Fruit fly (Drosophila melanogaster) whole organism, embryonic: Measurements from ENCODE around the gene AGO2.

ENCODE experiments used
- Aef1 ChIP-seq: fragments of 200-800 bp; sonication (Bioruptor generic); IDR thresholded peaks from 3 replicates; pipeline ENCODE4 v1.3.6; 2022; ENCODE audit warnings: missing biosample characterization, missing genetic modification characterization
- C15 ChIP-seq: fragments of 200-800 bp; sonication (Bioruptor generic); IDR thresholded peaks from 3 replicates; pipeline ENCODE4 v1.3.6; 2022; ENCODE audit warnings: missing biosample characterization, missing genetic modification characterization
- CG10209 ChIP-seq: fragments of 200-800 bp; sonication (Bioruptor generic); optimal IDR thresholded peaks from 3 replicates; lab custom pipeline; 2017; ENCODE audit warnings: missing biosample characterization, mild to moderate bottlenecking, missing genetic modification characterization, missing genetic modification reagents
- CG10543 ChIP-seq: fragments of 200-800 bp; sonication (Bioruptor generic); optimal IDR thresholded peaks from 3 replicates; lab custom pipeline; 2017; ENCODE audit warnings: missing biosample characterization, mild to moderate bottlenecking, missing genetic modification characterization, moderate library complexity
- CG12155 ChIP-seq: fragments of 200-800 bp; sonication (Bioruptor generic); optimal IDR thresholded peaks from 3 replicates; lab custom pipeline; 2016; ENCODE audit warnings: missing biosample characterization, missing genetic modification characterization
- CG13123 ChIP-seq: fragments of 200-800 bp; sonication (Bioruptor generic); optimal IDR thresholded peaks from 2 replicates; lab custom pipeline; 2016; ENCODE audit warnings: missing biosample characterization, missing genetic modification characterization
- CG13775 ChIP-seq: fragments of 200-800 bp; sonication (Bioruptor generic); optimal IDR thresholded peaks from 3 replicates; lab custom pipeline; 2017; ENCODE audit warnings: missing biosample characterization, mild to moderate bottlenecking, missing genetic modification characterization
- CG17612 ChIP-seq: fragments of 200-800 bp; sonication (Bioruptor generic); IDR thresholded peaks from 2 replicates; pipeline ENCODE4 v1.3.6; 2022; ENCODE audit warnings: missing biosample characterization, missing genetic modification characterization
- CG18599 ChIP-seq: fragments of 200-800 bp; sonication (Bioruptor generic); optimal IDR thresholded peaks from 3 replicates; lab custom pipeline; 2017; ENCODE audit warnings: missing biosample characterization, missing genetic modification characterization, mild to moderate bottlenecking, moderate library complexity, missing genetic modification reagents
- CG3065 ChIP-seq: fragments of 200-800 bp; sonication (Bioruptor generic); optimal IDR thresholded peaks from 2 replicates; lab custom pipeline; 2016; ENCODE audit warnings: missing biosample characterization, missing genetic modification characterization
- CG34224 ChIP-seq: fragments of 200-800 bp; sonication (Bioruptor generic); IDR thresholded peaks from 3 replicates; pipeline ENCODE4 v1.3.6; 2022; ENCODE audit warnings: missing biosample characterization, missing genetic modification characterization; ENCODE audit not compliant: partially characterized antibody
- CG5953 ChIP-seq: fragments of 200-800 bp; sonication (Bioruptor generic); IDR thresholded peaks from 2 replicates; pipeline ENCODE4 v1.3.6; 2022; ENCODE audit warnings: missing biosample characterization, missing genetic modification characterization
- CG7987 ChIP-seq: fragments of 200-800 bp; sonication (Bioruptor generic); optimal IDR thresholded peaks from 2 replicates; lab custom pipeline; 2018; ENCODE audit warnings: missing biosample characterization, mild to moderate bottlenecking, missing genetic modification characterization, moderate library complexity
- CG8290 ChIP-seq, 3 experiments: fragments of 200-800 bp; sonication (Bioruptor generic); optimal IDR thresholded peaks; 2 replicates each; lab custom pipeline; 2016 to 2019; ENCODE audit warnings: missing biosample characterization in 3 of 3, missing genetic modification characterization in 3 of 3, mild to moderate bottlenecking in 2 of 3, moderate library complexity in 1 of 3
- CHES-1-like ChIP-seq: fragments of 200-800 bp; sonication (Bioruptor generic); optimal IDR thresholded peaks from 2 replicates; lab custom pipeline; 2016; ENCODE audit warnings: missing biosample characterization, missing genetic modification characterization
- HLH4C ChIP-seq: fragments of 200-800 bp; sonication (Bioruptor generic); IDR thresholded peaks from 3 replicates; pipeline ENCODE4 v1.3.6; 2022; ENCODE audit warnings: missing biosample characterization, missing genetic modification characterization; ENCODE audit not compliant: partially characterized antibody
- HLH54F ChIP-seq: fragments of 200-800 bp; sonication (Bioruptor generic); optimal IDR thresholded peaks from 3 replicates; lab custom pipeline; 2016; ENCODE audit warnings: missing biosample characterization, missing genetic modification characterization
- HmgD ChIP-seq: fragments of 200-800 bp; sonication (Bioruptor generic); optimal IDR thresholded peaks from 3 replicates; lab custom pipeline; 2016; ENCODE audit warnings: missing biosample characterization, missing genetic modification characterization
- NFAT ChIP-seq: fragments of 200-800 bp; sonication (Bioruptor generic); IDR thresholded peaks from 2 replicates; pipeline ENCODE4 v1.3.6; 2022; ENCODE audit warnings: missing biosample characterization, missing genetic modification characterization
- NfI ChIP-seq: fragments of 200-800 bp; sonication (Bioruptor generic); optimal IDR thresholded peaks from 3 replicates; lab custom pipeline; 2018; ENCODE audit warnings: missing biosample characterization, mild to moderate bottlenecking, missing genetic modification characterization, moderate library complexity
- Stat92E ChIP-seq, 3 experiments: fragments of >200 bp in 2 of 3; fragments of 200-800 bp in 1 of 3; sonication (Bioruptor generic) in 1 of 3; optimal IDR thresholded peaks; 2 replicates each; lab custom pipeline; 2017 to 2019; ENCODE audit warnings: missing biosample characterization in 3 of 3, missing genetic modification characterization in 3 of 3, mild to moderate bottlenecking in 1 of 3, moderate library complexity in 1 of 3
- al ChIP-seq: fragments of 200-800 bp; sonication (Bioruptor generic); IDR thresholded peaks from 2 replicates; pipeline ENCODE4 v1.3.6; 2022; ENCODE audit warnings: missing biosample characterization, missing genetic modification characterization
- ap ChIP-seq: fragments of 200-800 bp; sonication (Bioruptor generic); IDR thresholded peaks from 2 replicates; pipeline ENCODE4 v1.3.6; 2022; ENCODE audit warnings: missing biosample characterization, missing genetic modification characterization
- bab2 ChIP-seq: fragments of 200-800 bp; sonication (Bioruptor generic); optimal IDR thresholded peaks from 2 replicates; lab custom pipeline; 2016; ENCODE audit warnings: missing biosample characterization, missing genetic modification characterization
- bigmax ChIP-seq: fragments of 200-800 bp; sonication (Bioruptor generic); optimal IDR thresholded peaks from 2 replicates; lab custom pipeline; 2018; ENCODE audit warnings: missing biosample characterization, mild to moderate bottlenecking, missing genetic modification characterization
- br ChIP-seq: fragments of >200 bp; optimal IDR thresholded peaks from 2 replicates; lab custom pipeline; 2017
- cas ChIP-seq: fragments of 200-800 bp; sonication (Bioruptor generic); IDR thresholded peaks from 2 replicates; pipeline ENCODE4 v1.3.6; 2022; ENCODE audit warnings: missing biosample characterization, missing genetic modification characterization
- crp ChIP-seq, 2 experiments: fragments of 200-800 bp; sonication (Bioruptor generic); optimal IDR thresholded peaks; 2 replicates in 1 of 2; 3 replicates in 1 of 2; lab custom pipeline; 2017; ENCODE audit warnings: missing biosample characterization in 2 of 2, missing genetic modification characterization in 2 of 2, mild to moderate bottlenecking in 1 of 2, moderate library complexity in 1 of 2
- hbn ChIP-seq: fragments of 200-800 bp; sonication (Bioruptor generic); IDR thresholded peaks from 2 replicates; pipeline ENCODE4 v1.3.6; 2022; ENCODE audit warnings: missing biosample characterization, missing genetic modification characterization; ENCODE audit not compliant: partially characterized antibody
- insv ChIP-seq, 2 experiments: fragments of 200-800 bp; sonication (Bioruptor generic); optimal IDR thresholded peaks; 3 replicates each; lab custom pipeline; 2016 to 2018; ENCODE audit warnings: missing biosample characterization in 2 of 2, missing genetic modification characterization in 2 of 2
- jumu ChIP-seq: fragments of 200-800 bp; sonication (Bioruptor generic); optimal IDR thresholded peaks from 3 replicates; lab custom pipeline; 2016; ENCODE audit warnings: missing biosample characterization, missing genetic modification characterization
- kah ChIP-seq: fragments of 200-800 bp; sonication (Bioruptor generic); optimal IDR thresholded peaks from 2 replicates; lab custom pipeline; 2018; ENCODE audit warnings: missing biosample characterization, mild to moderate bottlenecking, missing genetic modification characterization
- luna ChIP-seq: fragments of 200-800 bp; sonication (Bioruptor generic); optimal IDR thresholded peaks from 2 replicates; lab custom pipeline; 2016; ENCODE audit warnings: missing biosample characterization, missing genetic modification characterization
- mld ChIP-seq: fragments of 200-800 bp; sonication (Bioruptor generic); IDR thresholded peaks from 3 replicates; pipeline ENCODE4 v1.3.6; 2022; ENCODE audit warnings: missing biosample characterization, missing genetic modification characterization; ENCODE audit not compliant: partially characterized antibody
- nerfin-1 ChIP-seq: fragments of 200-800 bp; sonication (Bioruptor generic); optimal IDR thresholded peaks from 3 replicates; lab custom pipeline; 2019; ENCODE audit warnings: missing biosample characterization, mild to moderate bottlenecking, missing genetic modification characterization, moderate library complexity
- nom ChIP-seq: fragments of 200-800 bp; sonication (Bioruptor generic); optimal IDR thresholded peaks from 2 replicates; lab custom pipeline; 2017; ENCODE audit warnings: missing biosample characterization, missing genetic modification characterization, mild to moderate bottlenecking, moderate library complexity, missing genetic modification reagents
- odd ChIP-seq: fragments of 200-800 bp; sonication (Bioruptor generic); optimal IDR thresholded peaks from 2 replicates; lab custom pipeline; 2017; ENCODE audit warnings: missing biosample characterization, mild to moderate bottlenecking, missing genetic modification characterization
- pfk ChIP-seq: fragments of 200-800 bp; sonication (Bioruptor generic); optimal IDR thresholded peaks from 2 replicates; lab custom pipeline; 2018; ENCODE audit warnings: missing biosample characterization, mild to moderate bottlenecking, missing genetic modification characterization, moderate library complexity
- psq ChIP-seq: fragments of 200-800 bp; sonication (Bioruptor generic); optimal IDR thresholded peaks from 2 replicates; lab custom pipeline; 2017; ENCODE audit warnings: missing biosample characterization, missing genetic modification characterization
- sens ChIP-seq: fragments of 200-800 bp; sonication (Bioruptor generic); peaks from one replicate; lab custom pipeline; 2016; ENCODE audit warnings: missing biosample characterization, missing genetic modification characterization
- slp2 ChIP-seq: fragments of 200-800 bp; sonication (Bioruptor generic); optimal IDR thresholded peaks from 2 replicates; lab custom pipeline; 2016; ENCODE audit warnings: missing biosample characterization, missing genetic modification characterization
- so ChIP-seq: fragments of 200-800 bp; sonication (Bioruptor generic); IDR thresholded peaks from 3 replicates; pipeline ENCODE4 v1.3.6; 2022; ENCODE audit warnings: missing biosample characterization, missing genetic modification characterization
- tap ChIP-seq: fragments of 200-800 bp; optimal IDR thresholded peaks from 3 replicates; lab custom pipeline; 2019; ENCODE audit warnings: missing biosample characterization, mild to moderate bottlenecking, missing genetic modification characterization, moderate library complexity
- vnd ChIP-seq: fragments of 200-800 bp; sonication (Bioruptor generic); IDR thresholded peaks from 3 replicates; pipeline ENCODE4 v1.3.6; 2022; ENCODE audit warnings: missing biosample characterization, missing genetic modification characterization; ENCODE audit not compliant: partially characterized antibody
- zfh1 ChIP-seq: fragments of 200-800 bp; sonication (Bioruptor generic); IDR thresholded peaks from 3 replicates; pipeline ENCODE4 v1.3.6; 2022; ENCODE audit warnings: missing biosample characterization, missing genetic modification characterization

The AGO2 gene

dm6 chr3L:15532368-15533030 lies 21.4 kb upstream of the AGO2 start (continued):
- TF ChIP-seq odd (GFP tag; lab: Kevin White, UChicago), result no peak

dm6 chr3L:15533402-15534129 lies 20.3 kb upstream of the AGO2 start:
- TF ChIP-seq CG13123 (GFP tag; lab: Kevin White, UChicago) (peak; percentile 14), luna (GFP tag; lab: Kevin White, UChicago) (no peak), NFAT (GFP tag; lab: Robert Waterston, UW) (0 out of 2 replicates have a peak, but pooled peaks have one; percentile 48), CG13775 (no peak), tap (peak; percentile 43), br (lab: Kevin White, UChicago) (no peak), CG10209 (GFP tag; lab: Kevin White, UChicago) (peak; percentile 20), CG18599 (peak; percentile 35), C15 (no peak), kah (GFP tag; lab: Kevin White, UChicago) (no peak), NfI (GFP tag; lab: Kevin White, UChicago) (peak; percentile 36), CG8290 (GFP tag; optimal IDR thresholded peaks at IDR 0.05; lab: Kevin White, UChicago) (no peak), CG8290 (tag; optimal IDR thresholded peaks at IDR 0.05; lab: Kevin White, UChicago) (peak in 1 of 2 experiments; percentile 40), HLH4C (GFP tag; lab: Robert Waterston, UW) (no peak), al (GFP tag; lab: Robert Waterston, UW) (peak; percentile 24; the same call in 1 of the 2 replicates), bigmax (GFP tag; lab: Kevin White, UChicago) (no peak), pfk (GFP tag; lab: Kevin White, UChicago) (no peak), HLH54F (GFP tag; lab: Kevin White, UChicago) (no peak), ap (GFP tag; lab: Robert Waterston, UW) (no peak), Stat92E (GFP tag; optimal IDR thresholded peaks at IDR 0.05; lab: Kevin White, UChicago) (no peak), Aef1 (GFP tag; lab: Robert Waterston, UW) (no peak), sens (GFP tag; lab: Kevin White, UChicago) (peak; percentile 84), so (GFP tag; lab: Robert Waterston, UW) (peak; percentile 71; the same call in 2 of the 3 replicates), nom (GFP tag; lab: Kevin White, UChicago) (peak; percentile 35), CG12155 (GFP tag; lab: Kevin White, UChicago) (peak; percentile 1), crp (GFP tag; optimal IDR thresholded peaks at IDR 0.05; lab: Kevin White, UChicago) (no peak), psq (GFP tag; lab: Kevin White, UChicago) (no peak), CG5953 (GFP tag; lab: Robert Waterston, UW) (no peak), CG7987 (GFP tag; lab: Kevin White, UChicago) (peak; percentile 31), slp2 (GFP tag; lab: Kevin White, UChicago) (no peak), CG34224 (GFP tag; lab: Robert Waterston, UW) (no peak), nerfin-1 (peak; percentile 16), jumu (GFP tag; lab: Kevin White, UChicago) (no peak), bab2 (GFP tag; lab: Kevin White, UChicago) (peak; percentile 33), hbn (GFP tag; lab: Robert Waterston, UW) (no peak), CHES-1-like (no peak), insv (GFP tag; optimal IDR thresholded peaks at IDR 0.05; lab: Kevin White, UChicago) (no peak), CG10543 (GFP tag; lab: Kevin White, UChicago) (no peak), cas (0 out of 2 replicates have a peak, but pooled peaks have one; percentile 5), vnd (GFP tag; lab: Robert Waterston, UW) (no peak), CG3065 (GFP tag; lab: Kevin White, UChicago) (no peak), zfh1 (GFP tag; lab: Robert Waterston, UW) (peak; percentile 20; the same call in 1 of the 3 replicates), HmgD (GFP tag; lab: Kevin White, UChicago) (no peak), mld (GFP tag; lab: Robert Waterston, UW) (no peak), CG17612 (no peak)
